Worm (Caenorhabditis elegans): Measurements from ENCODE around the gene F53H1.3.

DNA sequence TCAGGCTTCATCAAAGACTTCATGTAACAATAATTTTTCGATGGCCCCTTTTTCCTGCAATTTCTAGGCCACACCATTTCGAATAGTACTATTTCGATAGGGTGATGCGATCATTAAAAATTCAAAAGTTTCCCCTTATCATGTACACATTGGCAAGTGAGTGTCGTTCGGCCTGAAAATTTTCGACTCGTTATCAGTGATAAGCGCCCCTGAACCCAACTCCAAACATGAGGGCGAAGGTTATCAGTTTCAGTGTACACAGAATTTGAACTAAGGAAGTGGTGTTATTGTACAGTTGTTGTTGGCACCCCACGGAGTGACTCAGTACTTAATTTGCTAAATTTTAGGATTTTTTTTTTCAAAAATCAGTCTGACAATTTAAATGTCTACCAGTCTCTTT, 50.0 kb downstream of the F53H1.3 start:
- TF ChIP-seq lin-11 (tag; optimal IDR thresholded peaks at IDR 0.05) (no peak), madf-2 (tag; optimal IDR thresholded peaks at IDR 0.05) (no peak), ceh-19 (GFP tag; optimal IDR thresholded peaks at IDR 0.05) (no peak), F13H6.1 (tag; optimal IDR thresholded peaks at IDR 0.05) (no peak), dve-1 (tag; optimal IDR thresholded peaks at IDR 0.05) (no peak)

Measured in whole organism, late embryonic.